Worm (Caenorhabditis elegans) whole organism, L4 larva: ENCODE measurements around the gene F41G3.3.
A peak's percentile ranks its signal among the peaks of the same experiment; 100 is the strongest.

Source experiments
- T20F7.1 ChIP-seq: fragments of 200-800 bp; sonication (Bioruptor generic); optimal IDR thresholded peaks from 2 replicates; lab custom pipeline; 2018; ENCODE audit warnings: mild to moderate bottlenecking, missing genetic modification characterization, missing compliant biosample characterization
- Y5F2A.4 ChIP-seq: fragments of 200-800 bp; sonication (Bioruptor generic); optimal IDR thresholded peaks from 2 replicates; lab custom pipeline; 2018; ENCODE audit warnings: mild to moderate bottlenecking, missing genetic modification characterization, missing compliant biosample characterization
- Y75B8A.6 ChIP-seq: fragments of 200-800 bp; sonication (Bioruptor generic); IDR thresholded peaks from 2 replicates; pipeline ENCODE4 v1.3.6; 2022; ENCODE audit warnings: missing genetic modification reagents, missing genetic modification characterization, missing compliant biosample characterization
- aha-1 ChIP-seq: fragments of 150-350 bp; peaks from one replicate; lab custom pipeline; 2014; ENCODE audit warnings: missing biosample characterization, missing genetic modification characterization
- ceh-20 ChIP-seq: fragments of 200-800 bp; sonication (Bioruptor generic); IDR thresholded peaks from 2 replicates; pipeline ENCODE4 v1.3.6; 2022; ENCODE audit warnings: missing genetic modification reagents, missing genetic modification characterization, missing compliant biosample characterization
- ceh-44 ChIP-seq: fragments of 200-800 bp; sonication (Bioruptor generic); IDR thresholded peaks from 2 replicates; pipeline ENCODE4 v1.3.6; 2022; ENCODE audit warnings: missing genetic modification reagents, missing genetic modification characterization, missing compliant biosample characterization
- ceh-62 ChIP-seq: sonication (generic microtip); optimal IDR thresholded peaks from 2 replicates; lab custom pipeline; 2017; ENCODE audit warnings: missing biosample characterization, missing genetic modification characterization
- ces-1 ChIP-seq: fragments of 150-350 bp; sonication (generic microtip); optimal IDR thresholded peaks from 4 replicates; lab custom pipeline; 2014; ENCODE audit warnings: missing biosample characterization, missing genetic modification reagents, missing genetic modification characterization
- daf-19 ChIP-seq: fragments of 200-800 bp; sonication (Bioruptor generic); conservative IDR thresholded peaks from 2 replicates; pipeline ENCODE4 v1.3.6; 2022; ENCODE audit warnings: missing genetic modification characterization, missing compliant biosample characterization
- dmd-6 ChIP-seq: fragments of 200-800 bp; sonication (Bioruptor generic); IDR thresholded peaks from 2 replicates; pipeline ENCODE4 v1.3.6; 2022; ENCODE audit warnings: missing genetic modification reagents, missing genetic modification characterization, missing compliant biosample characterization
- dpl-1 ChIP-seq: fragments of 150-350 bp; optimal IDR thresholded peaks from 2 replicates; lab custom pipeline; 2014; ENCODE audit warnings: missing biosample characterization, missing genetic modification reagents, missing genetic modification characterization
- dve-1 ChIP-seq: sonication (generic microtip); optimal IDR thresholded peaks from 2 replicates; lab custom pipeline; 2017; ENCODE audit warnings: antibody characterized with exemption, mild to moderate bottlenecking, missing genetic modification characterization, missing compliant biosample characterization; ENCODE audit not compliant: insufficient read depth
- fos-1 ChIP-seq: fragments of 150-350 bp; optimal IDR thresholded peaks from 2 replicates; lab custom pipeline; 2014; ENCODE audit warnings: missing biosample characterization, missing genetic modification characterization
- hif-1 ChIP-seq, 2 experiments: sonication (generic microtip); optimal IDR thresholded peaks; 2 replicates each; lab custom pipeline; 2016 to 2017; ENCODE audit warnings: missing compliant biosample characterization in 2 of 2, missing genetic modification characterization in 2 of 2, missing genetic modification reagents in 2 of 2, missing genotype in 2 of 2, mild to moderate bottlenecking in 1 of 2
- hlh-11 ChIP-seq: fragments of 200-800 bp; sonication (Bioruptor generic); optimal IDR thresholded peaks from 2 replicates; lab custom pipeline; 2018; ENCODE audit warnings: mild to moderate bottlenecking, missing genetic modification characterization, missing compliant biosample characterization
- hlh-30 ChIP-seq: sonication (generic microtip); optimal IDR thresholded peaks from 2 replicates; lab custom pipeline; 2017; ENCODE audit warnings: antibody characterized with exemption, mild to moderate bottlenecking, missing genetic modification characterization, missing compliant biosample characterization; ENCODE audit not compliant: insufficient read depth
- hmg-1.1 ChIP-seq: fragments of 200-800 bp; sonication (Bioruptor generic); IDR thresholded peaks from 2 replicates; pipeline ENCODE4 v1.3.6; 2022; ENCODE audit warnings: missing genetic modification reagents, missing genetic modification characterization, missing compliant biosample characterization
- jun-1 ChIP-seq: fragments of 150-350 bp; optimal IDR thresholded peaks from 2 replicates; lab custom pipeline; 2014; ENCODE audit warnings: missing biosample characterization, missing genetic modification reagents, missing genetic modification characterization
- lin-13 ChIP-seq: fragments of 150-350 bp; optimal IDR thresholded peaks from 2 replicates; lab custom pipeline; 2014; ENCODE audit warnings: missing biosample characterization, missing genetic modification reagents, missing genetic modification characterization
- lin-38 ChIP-seq: fragments of 200-800 bp; sonication (Bioruptor generic); IDR thresholded peaks from 2 replicates; pipeline ENCODE4 v1.3.6; 2022; ENCODE audit warnings: missing genetic modification reagents, missing genetic modification characterization, missing compliant biosample characterization
- lin-39 ChIP-seq: fragments of 150-350 bp; optimal IDR thresholded peaks from 2 replicates; lab custom pipeline; 2014; ENCODE audit warnings: missing biosample characterization, missing genetic modification reagents, missing genetic modification characterization
- lsy-2 ChIP-seq, 2 experiments: fragments of 150-350 bp in 1 of 2; sonication (generic microtip) in 1 of 2; optimal IDR thresholded peaks; 2 replicates each; lab custom pipeline; 2014 to 2017; ENCODE audit warnings: missing biosample characterization in 2 of 2, missing genetic modification characterization in 2 of 2
- mdt-29 ChIP-seq: fragments of 200-800 bp; sonication (Bioruptor generic); IDR thresholded peaks from 2 replicates; pipeline ENCODE4 v1.3.6; 2022; ENCODE audit warnings: missing genetic modification reagents, missing genetic modification characterization, missing compliant biosample characterization
- mep-1 ChIP-seq: fragments of 150-350 bp; sonication (generic microtip); optimal IDR thresholded peaks from 3 replicates; lab custom pipeline; 2014; ENCODE audit warnings: missing biosample characterization, missing genetic modification characterization
- mes-2 ChIP-seq: sonication (generic microtip); optimal IDR thresholded peaks from 2 replicates; lab custom pipeline; 2016; ENCODE audit warnings: missing genotype, mild to moderate bottlenecking, missing genetic modification characterization, missing compliant biosample characterization; ENCODE audit not compliant: poor library complexity, severe bottlenecking
- mxl-3 ChIP-seq: fragments of 200-800 bp; sonication (Bioruptor generic); optimal IDR thresholded peaks from 2 replicates; lab custom pipeline; 2018; ENCODE audit warnings: mild to moderate bottlenecking, missing genetic modification characterization, missing compliant biosample characterization
- nhr-10 ChIP-seq: fragments of 150-350 bp; optimal IDR thresholded peaks from 2 replicates; lab custom pipeline; 2014; ENCODE audit warnings: missing biosample characterization, missing genetic modification characterization
- nhr-11 ChIP-seq: fragments of 150-350 bp; optimal IDR thresholded peaks from 2 replicates; lab custom pipeline; 2014; ENCODE audit warnings: missing biosample characterization, missing genetic modification characterization
- nhr-28 ChIP-seq: fragments of 150-350 bp; optimal IDR thresholded peaks from 2 replicates; lab custom pipeline; 2014; ENCODE audit warnings: missing biosample characterization, missing genetic modification characterization
- nhr-6 ChIP-seq: fragments of 150-350 bp; optimal IDR thresholded peaks from 2 replicates; lab custom pipeline; 2014; ENCODE audit warnings: missing biosample characterization, missing genetic modification characterization
- nhr-77 ChIP-seq: fragments of 150-350 bp; optimal IDR thresholded peaks from 2 replicates; lab custom pipeline; 2014; ENCODE audit warnings: missing biosample characterization, missing genetic modification characterization
- pha-4 ChIP-seq, 2 experiments: fragments of 150-350 bp in 1 of 2; fragments of 200-800 bp in 1 of 2; sonication (Bioruptor generic) in 1 of 2; IDR thresholded peaks in 1 of 2; optimal IDR thresholded peaks in 1 of 2; 2 replicates each; pipeline versions ENCODE4 v1.3.6 to Lab custom; 2014 to 2022; ENCODE audit warnings: missing genetic modification characterization in 2 of 2, missing genetic modification reagents in 2 of 2, missing biosample characterization in 1 of 2, missing compliant biosample characterization in 1 of 2
- php-3 ChIP-seq: fragments of 200-800 bp; sonication (Bioruptor generic); IDR thresholded peaks from 2 replicates; pipeline ENCODE4 v1.3.6; 2022; ENCODE audit warnings: missing genetic modification reagents, missing genetic modification characterization, missing compliant biosample characterization
- pqm-1 ChIP-seq: sonication (generic microtip); optimal IDR thresholded peaks from 2 replicates; lab custom pipeline; 2017; ENCODE audit warnings: missing biosample characterization, missing genetic modification characterization
- rbr-2 ChIP-seq: sonication (generic microtip); optimal IDR thresholded peaks from 2 replicates; lab custom pipeline; 2016; ENCODE audit warnings: missing genotype, missing genetic modification characterization, missing compliant biosample characterization
- snpc-4 ChIP-seq: fragments of 150-350 bp; optimal IDR thresholded peaks from 2 replicates; lab custom pipeline; 2014; ENCODE audit warnings: missing biosample characterization, missing genetic modification characterization
- tag-97 ChIP-seq: fragments of 200-800 bp; sonication (Bioruptor generic); IDR thresholded peaks from 2 replicates; pipeline ENCODE4 v1.3.6; 2022; ENCODE audit warnings: missing genetic modification characterization, missing compliant biosample characterization
- unc-130 ChIP-seq: sonication (generic microtip); optimal IDR thresholded peaks from 2 replicates; lab custom pipeline; 2016; ENCODE audit warnings: missing genetic modification reagents, missing genetic modification characterization, missing compliant biosample characterization
- zfp-2 ChIP-seq: sonication (generic microtip); optimal IDR thresholded peaks from 2 replicates; lab custom pipeline; 2016; ENCODE audit warnings: mild to moderate bottlenecking, missing genetic modification characterization, missing compliant biosample characterization

F41G3.3 gene

ce11 chrII:6734674-6735073 lies 21.7 kb upstream of the F41G3.3 start, which contains the start of gene T14B4.3:
T14B4.3 (plus strand) TSS chrII:6734937.
- peak; percentile 45 for TF ChIP-seq nhr-11 (tag; lab: Kevin White, UChicago)
- TF ChIP-seq mep-1 (tag; lab: Kevin White, UChicago): peak; percentile 73
- TF ChIP-seq jun-1 (tag; lab: Kevin White, UChicago): no peak
- peak; percentile 14 for TF ChIP-seq lin-13
- no peak for TF ChIP-seq Y75B8A.6 (GFP tag; lab: Robert Waterston, UW)
- TF ChIP-seq Y5F2A.4 (GFP tag; lab: Kevin White, UChicago): no peak
- peak; percentile 74 for TF ChIP-seq T20F7.1 (GFP tag; lab: Kevin White, UChicago)
- TF ChIP-seq nhr-10 (tag; lab: Kevin White, UChicago): no peak
- TF ChIP-seq rbr-2 (tag; lab: Kevin White, UChicago): peak; percentile 51
- TF ChIP-seq ceh-62 (tag; lab: Kevin White, UChicago): no peak
- no peak for TF ChIP-seq pha-4 (GFP tag; IDR thresholded peaks at IDR 0.05; lab: Robert Waterston, UW)
- peak; percentile 51 for TF ChIP-seq pha-4 (tag; optimal IDR thresholded peaks at IDR 0.05; lab: Kevin White, UChicago)
- TF ChIP-seq hlh-11 (tag; lab: Kevin White, UChicago): no peak
- peak; percentile 77 for TF ChIP-seq nhr-77 (tag; lab: Kevin White, UChicago)
- TF ChIP-seq zfp-2 (tag; lab: Kevin White, UChicago): no peak
- peak; percentile 75 for TF ChIP-seq nhr-6 (tag; lab: Kevin White, UChicago)
- no peak for TF ChIP-seq php-3 (GFP tag; lab: Robert Waterston, UW)
- 0 out of 2 replicates have a peak, but pooled peaks have one; percentile 27 for TF ChIP-seq ceh-44 (GFP tag; lab: Robert Waterston, UW)
- no peak for TF ChIP-seq tag-97 (GFP tag; lab: Robert Waterston, UW)
- no peak for TF ChIP-seq fos-1 (tag; lab: Kevin White, UChicago)
- no peak for TF ChIP-seq daf-19 (GFP tag; lab: Robert Waterston, UW)
- TF ChIP-seq hif-1 (tag; optimal IDR thresholded peaks at IDR 0.05; lab: Kevin White, UChicago): peak in 1 of 2 experiments; percentile 77
- TF ChIP-seq aha-1 (tag; lab: Kevin White, UChicago): no peak
- peak; percentile 61 for TF ChIP-seq dpl-1
- no peak for TF ChIP-seq ces-1
- TF ChIP-seq mes-2: peak; percentile 94
- TF ChIP-seq lin-39 (tag; lab: Kevin White, UChicago): no peak
- peak in 1 of 2 experiments; percentile 88 for TF ChIP-seq lsy-2 (tag; optimal IDR thresholded peaks at IDR 0.05; lab: Kevin White, UChicago)
- peak; percentile 97 for TF ChIP-seq lin-38 (GFP tag; lab: Robert Waterston, UW)
- peak; percentile 26; the same call in 1 of the 2 replicates for TF ChIP-seq hmg-1.1 (GFP tag; lab: Robert Waterston, UW)
- TF ChIP-seq hlh-30 (tag; lab: Kevin White, UChicago): peak; percentile 30
- no peak for TF ChIP-seq ceh-20 (GFP tag; lab: Robert Waterston, UW)
- no peak for TF ChIP-seq dmd-6 (GFP tag; lab: Robert Waterston, UW)
- TF ChIP-seq snpc-4: no peak
- peak; percentile 76 for TF ChIP-seq unc-130 (GFP tag; lab: Kevin White, UChicago)
- TF ChIP-seq nhr-28: peak; percentile 59
- TF ChIP-seq mdt-29 (GFP tag; lab: Robert Waterston, UW): no peak
- peak; percentile 61 for TF ChIP-seq dve-1 (tag; lab: Kevin White, UChicago)
- no peak for TF ChIP-seq mxl-3 (GFP tag; lab: Kevin White, UChicago)
- TF ChIP-seq pqm-1 (tag; lab: Kevin White, UChicago): no peak
- TF ChIP-seq, all 104 proteins: peak for 19

DNA sequence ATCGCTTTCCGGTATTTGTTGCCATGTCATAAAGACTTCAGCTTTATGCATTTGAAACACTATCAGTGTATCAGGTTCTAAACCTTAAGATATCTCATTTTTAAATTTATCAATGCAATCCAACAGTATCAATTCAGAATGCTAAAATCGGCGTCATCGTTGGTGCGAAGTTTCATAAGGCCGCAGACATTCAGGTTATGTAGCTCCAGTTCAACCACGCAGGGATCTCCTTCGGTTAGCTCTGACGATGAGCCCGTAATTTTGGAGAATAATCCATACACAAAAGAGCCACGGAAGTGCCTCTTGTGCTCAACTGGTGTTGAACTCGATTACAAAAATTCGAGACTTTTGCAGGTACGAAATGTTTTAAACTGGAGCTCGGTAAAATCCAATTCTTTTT lies 20.3 kb upstream of the F41G3.3 start, which contains the start of gene mrps-18.C:
mrps-18.C (plus strand) TSS at position 138 of the 400 bp plus-strand sequence.
- TF ChIP-seq lin-38 (GFP tag; lab: Robert Waterston, UW): peak; percentile 53
- TF ChIP-seq fos-1 (tag; lab: Kevin White, UChicago): no peak
